Fruit fly (Drosophila melanogaster) whole organism, wandering third instar larva: ENCODE results near the gene shv.

ENCODE experiments used
- Abd-B ChIP-seq: fragments of >200 bp; optimal IDR thresholded peaks from 2 replicates; lab custom pipeline; 2017; ENCODE audit warnings: missing biosample characterization, missing genetic modification characterization
- CG32264 ChIP-seq: fragments of 200-800 bp; sonication (Bioruptor generic); optimal IDR thresholded peaks from 2 replicates; lab custom pipeline; 2016; ENCODE audit warnings: missing biosample characterization, missing genetic modification characterization
- CG9705 ChIP-seq: fragments of 200-800 bp; sonication (Bioruptor generic); optimal IDR thresholded peaks from 2 replicates; lab custom pipeline; 2018; ENCODE audit warnings: missing biosample characterization, mild to moderate bottlenecking, missing genetic modification characterization
- CrebA ChIP-seq: fragments of 200-800 bp; sonication (Bioruptor generic); optimal IDR thresholded peaks from 2 replicates; lab custom pipeline; 2016; ENCODE audit warnings: missing biosample characterization, mild to moderate bottlenecking, missing genetic modification characterization, borderline replicate concordance
- Dfd ChIP-seq: fragments of >200 bp; optimal IDR thresholded peaks from 2 replicates; lab custom pipeline; 2017; ENCODE audit warnings: missing biosample characterization, missing genetic modification characterization
- Dif ChIP-seq: fragments of 200-275, 200-300 bp; sonication (Bioruptor generic); optimal IDR thresholded peaks from 2 replicates; lab custom pipeline; 2018; ENCODE audit warnings: missing biosample characterization, missing genetic modification characterization; ENCODE audit not compliant: partially characterized antibody
- GATAd ChIP-seq: sonication (Bioruptor generic); optimal IDR thresholded peaks from 2 replicates; lab custom pipeline; 2016; ENCODE audit warnings: missing biosample characterization, missing genetic modification characterization
- HLH106 ChIP-seq: fragments of 200-800 bp; optimal IDR thresholded peaks from 3 replicates; lab custom pipeline; 2019; ENCODE audit warnings: missing biosample characterization, mild to moderate bottlenecking, missing genetic modification characterization, moderate library complexity
- Hnf4 ChIP-seq: fragments of 200-800 bp; sonication (Bioruptor generic); optimal IDR thresholded peaks from 2 replicates; lab custom pipeline; 2016; ENCODE audit warnings: missing biosample characterization, mild to moderate bottlenecking, missing genetic modification characterization
- Hr78 ChIP-seq: fragments of >200 bp; optimal IDR thresholded peaks from 2 replicates; lab custom pipeline; 2017; ENCODE audit warnings: missing biosample characterization, missing genetic modification characterization
- Hr83 ChIP-seq: fragments of 200-300 bp; sonication (Bioruptor generic); optimal IDR thresholded peaks from 2 replicates; lab custom pipeline; 2016; ENCODE audit warnings: missing biosample characterization, mild to moderate bottlenecking, missing genetic modification characterization, moderate library complexity; ENCODE audit not compliant: poor library complexity, severe bottlenecking
- Jra ChIP-seq: sonication (Bioruptor generic); optimal IDR thresholded peaks from 2 replicates; lab custom pipeline; 2016; ENCODE audit warnings: missing biosample characterization, missing genetic modification characterization
- Mio ChIP-seq: sonication (Bioruptor generic); optimal IDR thresholded peaks from 2 replicates; lab custom pipeline; 2016; ENCODE audit warnings: missing biosample characterization, missing genetic modification characterization
- Myc ChIP-seq: fragments of >200 bp; optimal IDR thresholded peaks from 2 replicates; lab custom pipeline; 2017
- N ChIP-seq: fragments of >200 bp; optimal IDR thresholded peaks from 2 replicates; lab custom pipeline; 2018; ENCODE audit warnings: missing biosample characterization, missing external identifiers, missing genetic modification characterization
- OdsH ChIP-seq: fragments of 200-800 bp; sonication (Bioruptor generic); optimal IDR thresholded peaks from 2 replicates; lab custom pipeline; 2016; ENCODE audit warnings: missing biosample characterization, mild to moderate bottlenecking, missing genetic modification characterization
- Rel ChIP-seq, 2 experiments: fragments of 200-800 bp; sonication (Bioruptor generic) in 1 of 2; optimal IDR thresholded peaks; 2 replicates in 1 of 2; 3 replicates in 1 of 2; lab custom pipeline; 2016 to 2019; ENCODE audit warnings: mild to moderate bottlenecking in 2 of 2, missing biosample characterization in 2 of 2, missing genetic modification characterization in 2 of 2, moderate library complexity in 1 of 2
- Sp1 ChIP-seq: fragments of 200-800 bp; sonication (Bioruptor generic); optimal IDR thresholded peaks from 3 replicates; lab custom pipeline; 2019; ENCODE audit warnings: missing biosample characterization, mild to moderate bottlenecking, missing genetic modification characterization, moderate library complexity
- Vsx2 ChIP-seq: fragments of 200-300, 225-300 bp; sonication (Bioruptor generic); optimal IDR thresholded peaks from 2 replicates; lab custom pipeline; 2018; ENCODE audit warnings: missing biosample characterization, missing genetic modification characterization; ENCODE audit not compliant: partially characterized antibody
- br ChIP-seq: fragments of 200-800 bp; sonication (Bioruptor generic); optimal IDR thresholded peaks from 2 replicates; lab custom pipeline; 2016; ENCODE audit warnings: missing biosample characterization, missing genetic modification characterization
- brk ChIP-seq: fragments of 200-800 bp; sonication (Bioruptor generic); optimal IDR thresholded peaks from 2 replicates; lab custom pipeline; 2016; ENCODE audit warnings: missing biosample characterization, mild to moderate bottlenecking, missing genetic modification characterization
- dl ChIP-seq, 2 experiments: fragments of 175-275, 200-275 bp in 1 of 2; fragments of 200-275 bp in 1 of 2; sonication (Bioruptor generic); optimal IDR thresholded peaks; lab custom pipeline; 2018; ENCODE audit warnings: mild to moderate bottlenecking in 2 of 2, missing biosample characterization in 2 of 2, missing genetic modification characterization in 2 of 2, moderate library complexity in 2 of 2; ENCODE audit not compliant: partially characterized antibody in 2 of 2, insufficient read depth in 1 of 2
- dmrt93B ChIP-seq: fragments of 200-800 bp; sonication (Bioruptor generic); optimal IDR thresholded peaks from 2 replicates; lab custom pipeline; 2018; ENCODE audit warnings: missing biosample characterization, mild to moderate bottlenecking, missing genetic modification characterization
- dsf ChIP-seq: sonication (Bioruptor generic); optimal IDR thresholded peaks from 2 replicates; lab custom pipeline; 2016; ENCODE audit warnings: missing biosample characterization, missing genetic modification characterization, borderline replicate concordance
- ey ChIP-seq: fragments of 200-800 bp; sonication (Bioruptor generic); optimal IDR thresholded peaks from 2 replicates; lab custom pipeline; 2016; ENCODE audit warnings: missing biosample characterization, missing genetic modification characterization
- foxo ChIP-seq, 2 experiments: fragments of 200-800 bp; sonication (Bioruptor generic); optimal IDR thresholded peaks; 2 replicates in 1 of 2; 3 replicates in 1 of 2; lab custom pipeline; 2016 to 2017; ENCODE audit warnings: missing biosample characterization in 2 of 2, missing genetic modification characterization in 2 of 2
- fru ChIP-seq: fragments of 200-800 bp; sonication (Bioruptor generic); optimal IDR thresholded peaks from 3 replicates; lab custom pipeline; 2016; ENCODE audit warnings: missing biosample characterization, mild to moderate bottlenecking, missing genetic modification characterization
- h ChIP-seq: fragments of 200-800 bp; sonication (Bioruptor generic); optimal IDR thresholded peaks from 3 replicates; lab custom pipeline; 2016; ENCODE audit warnings: missing biosample characterization, mild to moderate bottlenecking, missing genetic modification characterization
- jim ChIP-seq: fragments of 175-275, 200-325 bp; sonication (Bioruptor generic); optimal IDR thresholded peaks from 2 replicates; lab custom pipeline; 2016; ENCODE audit warnings: missing biosample characterization, mild to moderate bottlenecking, missing genetic modification characterization
- lola ChIP-seq: fragments of >200 bp; optimal IDR thresholded peaks from 2 replicates; lab custom pipeline; 2017; ENCODE audit warnings: missing biosample characterization, missing genetic modification characterization
- pan ChIP-seq: fragments of >200 bp; optimal IDR thresholded peaks from 2 replicates; lab custom pipeline; 2017
- psq ChIP-seq: fragments of 200-800 bp; sonication (Bioruptor generic); optimal IDR thresholded peaks from 3 replicates; lab custom pipeline; 2017; ENCODE audit warnings: missing biosample characterization, mild to moderate bottlenecking, missing genetic modification characterization, moderate library complexity
- rgr ChIP-seq: fragments of 200-800 bp; sonication (Bioruptor generic); optimal IDR thresholded peaks from 3 replicates; lab custom pipeline; 2016; ENCODE audit warnings: missing biosample characterization, mild to moderate bottlenecking, missing genetic modification characterization
- sage ChIP-seq: fragments of 200-800 bp; sonication (Bioruptor generic); optimal IDR thresholded peaks from 2 replicates; lab custom pipeline; 2016; ENCODE audit warnings: missing biosample characterization, mild to moderate bottlenecking, missing genetic modification characterization
- sv ChIP-seq: fragments of 200-800 bp; sonication (Bioruptor generic); optimal IDR thresholded peaks from 3 replicates; lab custom pipeline; 2016; ENCODE audit warnings: missing biosample characterization, missing genetic modification characterization
- tai ChIP-seq: sonication (Bioruptor generic); optimal IDR thresholded peaks from 2 replicates; lab custom pipeline; 2016; ENCODE audit warnings: missing biosample characterization, missing genetic modification characterization
- usp ChIP-seq: fragments of >200 bp; optimal IDR thresholded peaks from 2 replicates; lab custom pipeline; 2017; ENCODE audit warnings: missing biosample characterization, missing genetic modification characterization
- woc ChIP-seq: sonication (Bioruptor generic); optimal IDR thresholded peaks from 2 replicates; lab custom pipeline; 2016; ENCODE audit warnings: missing biosample characterization, mild to moderate bottlenecking, missing genetic modification characterization

Gene shv

DNA sequence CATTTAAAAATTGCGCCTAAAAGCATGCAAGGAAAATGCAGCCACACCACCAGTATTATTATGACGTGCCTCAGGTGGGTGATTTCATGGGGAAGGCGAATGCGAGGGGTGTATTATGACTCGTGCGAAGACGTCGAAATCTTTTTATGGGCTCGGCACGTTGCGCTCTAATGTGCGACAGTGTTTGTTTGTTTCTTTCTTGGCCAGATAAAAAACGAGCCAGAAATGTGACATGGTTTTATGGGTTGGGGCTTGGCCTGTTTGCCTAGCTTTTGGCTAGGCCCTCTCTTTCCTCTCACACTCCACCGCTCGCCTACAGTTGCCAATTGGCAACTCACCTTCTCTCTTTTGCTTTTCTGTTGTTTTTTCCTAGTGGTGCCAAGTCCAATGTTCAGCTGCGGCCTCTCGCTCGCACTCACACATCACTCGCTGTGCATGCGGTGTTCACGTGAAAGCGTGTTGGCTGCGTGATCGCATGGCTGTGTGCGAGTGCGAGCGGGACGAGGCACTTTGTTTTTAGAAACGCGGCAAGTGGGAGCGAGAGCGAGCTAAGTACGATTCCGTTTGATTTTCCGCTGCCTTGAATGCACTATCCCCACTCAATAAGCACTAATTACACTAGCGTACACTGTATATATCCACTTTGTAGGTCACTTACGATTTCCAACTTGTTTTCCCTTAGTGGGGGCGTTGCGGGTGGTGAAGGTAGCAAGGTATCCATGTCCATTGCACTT lies 26.0 kb downstream of the shv start:
- TF ChIP-seq Myc (peak; percentile 41), ey (GFP tag; lab: Kevin White, UChicago) (no peak), h (GFP tag; lab: Kevin White, UChicago) (peak; percentile 59), fru (GFP tag; lab: Kevin White, UChicago) (peak; percentile 26), HLH106 (tag; lab: Kevin White, UChicago) (peak; percentile 32), woc (peak; percentile 0), Hr78 (GFP tag; lab: Kevin White, UChicago) (no peak), Rel (GFP tag; optimal IDR thresholded peaks at IDR 0.05; lab: Kevin White, UChicago) (no peak), Rel (tag; optimal IDR thresholded peaks at IDR 0.05; lab: Kevin White, UChicago) (peak; percentile 57), Vsx2 (GFP tag; lab: Kevin White, UChicago) (no peak), Dfd (no peak), Mio (GFP tag; lab: Kevin White, UChicago) (peak; percentile 95), brk (GFP tag; lab: Kevin White, UChicago) (no peak), br (GFP tag; lab: Kevin White, UChicago) (peak; percentile 76), Hnf4 (peak; percentile 96), CrebA (peak; percentile 76), foxo (GFP tag; optimal IDR thresholded peaks at IDR 0.05; lab: Kevin White, UChicago) (no peak), Dif (GFP tag; lab: Kevin White, UChicago) (peak; percentile 47), N (GFP tag; lab: Kevin White, UChicago) (no peak), psq (GFP tag; lab: Kevin White, UChicago) (peak; percentile 8), pan (lab: Kevin White, UChicago) (no peak), Jra (GFP tag; lab: Kevin White, UChicago) (peak; percentile 27), Abd-B (GFP tag; lab: Kevin White, UChicago) (no peak), OdsH (peak; percentile 21), dsf (GFP tag; lab: Kevin White, UChicago) (peak; percentile 0), rgr (GFP tag; lab: Kevin White, UChicago) (peak; percentile 29), Sp1 (GFP tag; lab: Kevin White, UChicago) (peak; percentile 61)

DNA sequence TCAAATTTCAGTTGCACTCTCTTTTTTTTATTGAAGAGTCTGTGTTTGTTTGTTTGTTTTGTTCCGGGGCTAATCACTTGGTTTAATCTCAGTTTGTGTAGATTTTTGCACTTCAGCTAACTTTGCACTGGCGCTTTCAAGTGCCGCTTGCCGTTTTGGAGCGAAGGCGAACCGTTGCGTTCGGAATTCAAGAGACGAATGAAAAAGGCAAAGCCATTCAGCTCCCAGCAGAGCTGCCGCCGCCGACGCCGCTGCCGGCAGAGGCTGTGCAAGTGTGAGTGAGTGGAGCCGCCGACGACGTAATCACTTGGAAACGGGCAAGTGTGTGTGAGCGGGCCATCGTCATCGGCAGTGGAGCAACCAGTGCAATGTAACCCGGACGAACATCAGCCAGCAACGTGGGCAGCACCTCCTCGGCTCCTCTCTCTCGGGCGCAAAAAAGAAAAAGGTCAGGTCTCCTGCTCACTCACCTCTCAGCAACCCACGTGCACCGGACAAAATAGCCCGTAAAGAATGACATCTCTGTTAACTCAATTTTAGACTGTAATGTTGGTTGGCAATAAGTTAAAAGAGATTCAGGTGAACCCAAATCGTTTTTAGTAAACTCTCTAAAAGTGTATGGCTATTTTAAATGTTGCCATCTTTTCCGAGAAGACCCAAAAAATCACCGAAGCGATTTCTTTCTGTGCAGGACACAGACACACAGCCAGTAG lies 26.7 kb downstream of the shv start, which contains the start of gene cbt:
Gene cbt, minus strand, starts transcription at position 206 of the 713 bp plus-strand sequence.
- TF ChIP-seq sv (GFP tag; lab: Kevin White, UChicago) (peak; percentile 96), HLH106 (tag; lab: Kevin White, UChicago) (peak; percentile 96), Jra (GFP tag; lab: Kevin White, UChicago) (peak; percentile 93), Dfd (peak; percentile 49), jim (GFP tag; lab: Kevin White, UChicago) (no peak), fru (GFP tag; lab: Kevin White, UChicago) (peak; percentile 98), brk (GFP tag; lab: Kevin White, UChicago) (peak; percentile 94), psq (GFP tag; lab: Kevin White, UChicago) (peak; percentile 93), GATAd (GFP tag; lab: Kevin White, UChicago) (no peak), N (GFP tag; lab: Kevin White, UChicago) (peak; percentile 43), OdsH (peak; percentile 98), CrebA (peak; percentile 94), Sp1 (GFP tag; lab: Kevin White, UChicago) (peak; percentile 95), Hr78 (GFP tag; lab: Kevin White, UChicago) (no peak), Mio (GFP tag; lab: Kevin White, UChicago) (peak; percentile 69), usp (no peak), sage (GFP tag; lab: Kevin White, UChicago) (peak; percentile 84), h (GFP tag; lab: Kevin White, UChicago) (peak; percentile 98), Vsx2 (GFP tag; lab: Kevin White, UChicago) (no peak), dsf (GFP tag; lab: Kevin White, UChicago) (peak; percentile 68), br (GFP tag; lab: Kevin White, UChicago) (peak; percentile 98), CG9705 (GFP tag; lab: Kevin White, UChicago) (peak; percentile 89), foxo (GFP tag; optimal IDR thresholded peaks at IDR 0.05; lab: Kevin White, UChicago) (peak; percentile 92 to 98), Dif (GFP tag; lab: Kevin White, UChicago) (peak; percentile 66), Abd-B (GFP tag; lab: Kevin White, UChicago) (no peak), CG32264 (peak; percentile 93), Hr83 (GFP tag; lab: Kevin White, UChicago) (peak; percentile 57), dmrt93B (GFP tag; lab: Kevin White, UChicago) (peak; percentile 89), pan (lab: Kevin White, UChicago) (no peak), dl (GFP tag; optimal IDR thresholded peaks at IDR 0.05; lab: Kevin White, UChicago; ENCODE audit: insufficient read depth in 1 of 2, partially characterized antibody in 2 of 2) (peak; percentile 56 to 64), Hnf4 (peak; percentile 91), rgr (GFP tag; lab: Kevin White, UChicago) (peak; percentile 97), Myc (no peak), woc (peak; percentile 95), Rel (GFP tag; optimal IDR thresholded peaks at IDR 0.05; lab: Kevin White, UChicago) (peak; percentile 88), Rel (tag; optimal IDR thresholded peaks at IDR 0.05; lab: Kevin White, UChicago) (peak; percentile 75), lola (GFP tag; lab: Kevin White, UChicago) (no peak), ey (GFP tag; lab: Kevin White, UChicago) (peak; percentile 99), tai (GFP tag; lab: Kevin White, UChicago) (peak; percentile 93)
